Worm (Caenorhabditis elegans): ENCODE results near the gene C10E2.5.

Gene C10E2.5

ce11 chrX:16762529-16762928, 8.2 kb upstream of the C10E2.5 start, which contains the start of gene C10E2.1:
C10E2.1 (plus strand) TSS chrX:16762829.
- TF ChIP-seq unc-62 (GFP tag; optimal IDR thresholded peaks at IDR 0.05), result no peak

ce11 chrX:16752196-16752595, 2.2 kb downstream of the C10E2.5 start:
- no peak for TF ChIP-seq unc-62 (GFP tag; optimal IDR thresholded peaks at IDR 0.05)

ce11 chrX:16744940-16745339, 9.4 kb downstream of the C10E2.5 start, which contains the start of gene C10E2.2:
C10E2.2 (plus strand) TSS chrX:16745240.
- no peak for TF ChIP-seq unc-62 (GFP tag; optimal IDR thresholded peaks at IDR 0.05)

- TF ChIP-seq unc-62 (GFP tag; optimal IDR thresholded peaks at IDR 0.05), result no peak
These were observed 16.9 kb downstream of the C10E2.5 start for ce11 chrX:16737478-16737877.

- no peak for TF ChIP-seq unc-62 (GFP tag; optimal IDR thresholded peaks at IDR 0.05)
These were observed 19.4 kb downstream of the C10E2.5 start for ce11 chrX:16734970-16735369.

- no peak for TF ChIP-seq unc-62 (GFP tag; optimal IDR thresholded peaks at IDR 0.05)
These were observed 21.0 kb downstream of the C10E2.5 start for ce11 chrX:16733411-16733810.

- no peak for TF ChIP-seq unc-62 (GFP tag; optimal IDR thresholded peaks at IDR 0.05)
These were observed 22.1 kb downstream of the C10E2.5 start for ce11 chrX:16732259-16732658.

- TF ChIP-seq unc-62 (GFP tag; optimal IDR thresholded peaks at IDR 0.05), result no peak
These were observed 23.2 kb downstream of the C10E2.5 start for ce11 chrX:16731167-16731566.

ce11 chrX:16729259-16729658, 25.1 kb downstream of the C10E2.5 start, which contains the start of gene hda-4:
hda-4 (plus strand) TSS chrX:16729559.
- TF ChIP-seq unc-62 (GFP tag; optimal IDR thresholded peaks at IDR 0.05), result no peak

- TF ChIP-seq unc-62 (GFP tag; optimal IDR thresholded peaks at IDR 0.05), result no peak
These were observed 27.5 kb downstream of the C10E2.5 start for ce11 chrX:16726879-16727278.

- no peak for TF ChIP-seq unc-62 (GFP tag; optimal IDR thresholded peaks at IDR 0.05)
These were observed 29.4 kb downstream of the C10E2.5 start for ce11 chrX:16724954-16725353.

- no peak for TF ChIP-seq unc-62 (GFP tag; optimal IDR thresholded peaks at IDR 0.05)
These were observed 32.4 kb downstream of the C10E2.5 start for ce11 chrX:16721930-16722329.

- no peak for TF ChIP-seq unc-62 (GFP tag; optimal IDR thresholded peaks at IDR 0.05)
These were observed 38.4 kb downstream of the C10E2.5 start for ce11 chrX:16715938-16716337.

ce11 chrX:16711381-16711780, 43.0 kb downstream of the C10E2.5 start, which contains the start of gene lgc-53:
lgc-53 (plus strand) TSS chrX:16711681.
- no peak for TF ChIP-seq unc-62 (GFP tag; optimal IDR thresholded peaks at IDR 0.05)

ce11 chrX:16705607-16706006, 48.8 kb downstream of the C10E2.5 start:
- no peak for TF ChIP-seq unc-62 (GFP tag; optimal IDR thresholded peaks at IDR 0.05)

ce11 chrX:16704086-16704485, 50.3 kb downstream of the C10E2.5 start:
- no peak for TF ChIP-seq unc-62 (GFP tag; optimal IDR thresholded peaks at IDR 0.05)

- no peak for TF ChIP-seq unc-62 (GFP tag; optimal IDR thresholded peaks at IDR 0.05)
These were observed 52.1 kb downstream of the C10E2.5 start, which contains the start of gene F22H10.1 for ce11 chrX:16702232-16702631. F22H10.1 (plus strand) TSS chrX:16702442.

All from whole organism, dauer.